Worm (Caenorhabditis elegans): ENCODE measurements around the gene T24C2.3.

T24C2.3 gene

ce11 chrX:14561416-14561973 is 18.2 kb downstream of the T24C2.3 start (continued):
- TF ChIP-seq daf-16 (GFP tag; optimal IDR thresholded peaks at IDR 0.05): no peak
- TF ChIP-seq daf-16 (tag; optimal IDR thresholded peaks at IDR 0.05): peak; percentile 53
- peak; percentile 72 for TF ChIP-seq mep-1 (tag; optimal IDR thresholded peaks at IDR 0.05)
- no peak for TF ChIP-seq gei-8 (GFP tag; optimal IDR thresholded peaks at IDR 0.05)
- TF ChIP-seq attf-4 (tag; optimal IDR thresholded peaks at IDR 0.05): no peak
- TF ChIP-seq dpl-1 (GFP tag; optimal IDR thresholded peaks at IDR 0.05): peak; percentile 10
- TF ChIP-seq R02D3.7 (tag; optimal IDR thresholded peaks at IDR 0.05): no peak
- peak; percentile 54 for TF ChIP-seq F37D6.2 (tag; optimal IDR thresholded peaks at IDR 0.05)
- no peak for TF ChIP-seq ztf-7 (tag; optimal IDR thresholded peaks at IDR 0.05)
- no peak for TF ChIP-seq fos-1 (tag; optimal IDR thresholded peaks at IDR 0.05)
- no peak for TF ChIP-seq ceh-82 (tag; optimal IDR thresholded peaks at IDR 0.05)
- TF ChIP-seq ceh-28 (tag; optimal IDR thresholded peaks at IDR 0.05): no peak
- TF ChIP-seq nhr-28 (tag; optimal IDR thresholded peaks at IDR 0.05): peak; percentile 18
- TF ChIP-seq lin-1 (GFP tag; IDR thresholded peaks at IDR 0.05): peak; percentile 9; the same call in 1 of the 2 replicates
- TF ChIP-seq pha-4 (GFP tag; IDR thresholded peaks at IDR 0.05): no peak
- peak; percentile 37 for TF ChIP-seq pha-4 (tag; optimal IDR thresholded peaks at IDR 0.05)
- TF ChIP-seq F44E2.7 (GFP tag; IDR thresholded peaks at IDR 0.05): no peak
- TF ChIP-seq ces-1 (GFP tag; optimal IDR thresholded peaks at IDR 0.05): peak; percentile 42
- no peak for TF ChIP-seq Y105C5A.15 (GFP tag; IDR thresholded peaks at IDR 0.05)
- no peak for TF ChIP-seq snpc-1.2 (GFP tag; IDR thresholded peaks at IDR 0.05)
- TF ChIP-seq mdt-29 (GFP tag; IDR thresholded peaks at IDR 0.05): no peak; the same call in 1 of the 2 replicates
- peak; percentile 66 for TF ChIP-seq egl-43 (GFP tag; IDR thresholded peaks at IDR 0.05)
- TF ChIP-seq aha-1 (tag): peak; percentile 94
- TF ChIP-seq saeg-2 (GFP tag; IDR thresholded peaks at IDR 0.05): peak; percentile 86
- TF ChIP-seq ZK546.5 (tag; optimal IDR thresholded peaks at IDR 0.05): no peak
- TF ChIP-seq zip-11 (GFP tag; IDR thresholded peaks at IDR 0.05): no peak
- TF ChIP-seq F26F4.8 (GFP tag; conservative IDR thresholded peaks at IDR 0.05): no peak
- TF ChIP-seq nhr-48 (tag; optimal IDR thresholded peaks at IDR 0.05): peak; percentile 57
- TF ChIP-seq fkh-10 (GFP tag; optimal IDR thresholded peaks at IDR 0.05): peak; percentile 68
- peak; percentile 81 for TF ChIP-seq hlh-11 (tag; optimal IDR thresholded peaks at IDR 0.05)
- TF ChIP-seq hlh-30 (tag; optimal IDR thresholded peaks at IDR 0.05; ENCODE audit: insufficient read depth): peak; percentile 80
- TF ChIP-seq madf-9 (GFP tag; conservative IDR thresholded peaks at IDR 0.05): no peak
- no peak for TF ChIP-seq nhr-41 (GFP tag; IDR thresholded peaks at IDR 0.05)
- TF ChIP-seq zag-1 (tag; optimal IDR thresholded peaks at IDR 0.05): no peak
- TF ChIP-seq nhr-42 (GFP tag; IDR thresholded peaks at IDR 0.05): no peak
- peak; percentile 82 for TF ChIP-seq php-3 (GFP tag; IDR thresholded peaks at IDR 0.05)
- no peak for TF ChIP-seq skn-1 (tag; optimal IDR thresholded peaks at IDR 0.05)
- no peak for TF ChIP-seq jun-1 (tag; optimal IDR thresholded peaks at IDR 0.05)
- TF ChIP-seq ama-1 (optimal IDR thresholded peaks at IDR 0.05): peak; percentile 40
- TF ChIP-seq lin-13 (GFP tag; optimal IDR thresholded peaks at IDR 0.05): peak; percentile 3
- peak; percentile 77; the same call in 1 of the 2 replicates for TF ChIP-seq dmd-6 (GFP tag; IDR thresholded peaks at IDR 0.05)
- TF ChIP-seq nhr-25 (tag; optimal IDR thresholded peaks at IDR 0.05; ENCODE audit: borderline replicate concordance, insufficient read depth): peak; percentile 72
- no peak for TF ChIP-seq egl-27 (tag; optimal IDR thresholded peaks at IDR 0.05)
- TF ChIP-seq Y5F2A.4 (GFP tag; optimal IDR thresholded peaks at IDR 0.05): no peak
- peak; percentile 58 to 70 for TF ChIP-seq lsy-2 (tag; optimal IDR thresholded peaks at IDR 0.05)
- TF ChIP-seq pqm-1 (tag; optimal IDR thresholded peaks at IDR 0.05): peak; percentile 2
- no peak for TF ChIP-seq vab-7 (GFP tag; IDR thresholded peaks at IDR 0.05)
- no peak for TF ChIP-seq unc-39 (tag; optimal IDR thresholded peaks at IDR 0.05)
- TF ChIP-seq hif-1 (tag; optimal IDR thresholded peaks at IDR 0.05): peak; percentile 49 to 98
- TF ChIP-seq ceh-62 (tag; optimal IDR thresholded peaks at IDR 0.05): no peak
- TF ChIP-seq mes-2 (tag; optimal IDR thresholded peaks at IDR 0.05; ENCODE audit: poor library complexity, severe bottlenecking): no peak

Data from whole organism, L4 larva.